Worm (Caenorhabditis elegans) whole organism, young adult: ENCODE data around the gene Y44A6C.1.
A peak's percentile ranks its signal among the peaks of the same experiment; 100 is the strongest.

Experiments
- B0035.1 ChIP-seq: sonication (generic microtip); optimal IDR thresholded peaks from 2 replicates; lab custom pipeline; 2016; ENCODE audit warnings: missing genetic modification characterization, mild to moderate bottlenecking, missing compliant biosample characterization, missing genotype, missing genetic modification reagents
- B0336.3 ChIP-seq: fragments of 200-800 bp; sonication (Bioruptor generic); IDR thresholded peaks from 2 replicates; pipeline ENCODE4 v1.3.6; 2022; ENCODE audit warnings: missing genetic modification characterization, missing compliant biosample characterization
- F52B5.7 ChIP-seq: sonication (generic microtip); optimal IDR thresholded peaks from 2 replicates; lab custom pipeline; 2016; ENCODE audit warnings: mild to moderate bottlenecking, missing genetic modification characterization, missing compliant biosample characterization
- F55B11.4 ChIP-seq: sonication (generic microtip); optimal IDR thresholded peaks from 2 replicates; lab custom pipeline; 2016; ENCODE audit warnings: missing compliant biosample characterization, missing genetic modification characterization, borderline replicate concordance; ENCODE audit not compliant: insufficient read depth
- K11D2.4 ChIP-seq: fragments of 200-800 bp; sonication (Bioruptor generic); IDR thresholded peaks from 2 replicates; pipeline ENCODE4 v1.3.6; 2022; ENCODE audit warnings: missing genetic modification reagents, missing genetic modification characterization, missing compliant biosample characterization
- K12H6.12 ChIP-seq: fragments of 200-800 bp; sonication (Bioruptor generic); optimal IDR thresholded peaks from 2 replicates; lab custom pipeline; 2018; ENCODE audit warnings: mild to moderate bottlenecking, missing genetic modification characterization, missing compliant biosample characterization
- Y53G8AR.9 ChIP-seq: fragments of 200-800 bp; sonication (Bioruptor generic); conservative IDR thresholded peaks from 2 replicates; pipeline ENCODE4 v1.3.6; 2022; ENCODE audit warnings: missing genetic modification reagents, missing genetic modification characterization, missing compliant biosample characterization
- ama-1 ChIP-seq, 3 experiments: fragments of 150-350 bp in 1 of 3; sonication (generic microtip) in 2 of 3; optimal IDR thresholded peaks; 2 replicates each; lab custom pipeline; 2014 to 2018; ENCODE audit warnings: missing biosample characterization in 2 of 3, missing genetic modification characterization in 2 of 3, missing genetic modification reagents in 2 of 3
- aptf-2 ChIP-seq: fragments of 200-800 bp; sonication (Bioruptor generic); conservative IDR thresholded peaks from 2 replicates; pipeline ENCODE4 v1.3.6; 2022; ENCODE audit warnings: missing genetic modification reagents, missing genetic modification characterization, missing compliant biosample characterization
- athp-1 ChIP-seq: sonication (generic microtip); optimal IDR thresholded peaks from 2 replicates; lab custom pipeline; 2017; ENCODE audit warnings: mild to moderate bottlenecking, missing genetic modification characterization, missing compliant biosample characterization
- attf-5 ChIP-seq: fragments of 200-800 bp; sonication (Bioruptor generic); optimal IDR thresholded peaks from 2 replicates; lab custom pipeline; 2018; ENCODE audit warnings: mild to moderate bottlenecking, missing genetic modification characterization, missing compliant biosample characterization
- attf-6 ChIP-seq: fragments of 200-800 bp; sonication (Bioruptor generic); IDR thresholded peaks from 2 replicates; pipeline ENCODE4 v1.3.6; 2022; ENCODE audit warnings: missing genetic modification reagents, missing genetic modification characterization, missing compliant biosample characterization
- cebp-1 ChIP-seq, 2 experiments: fragments of 200-800 bp in 1 of 2; sonication (Bioruptor generic) in 1 of 2; sonication (generic microtip) in 1 of 2; IDR thresholded peaks in 1 of 2; optimal IDR thresholded peaks in 1 of 2; 2 replicates each; pipeline versions ENCODE4 v1.3.6 to Lab custom; 2017 to 2022; ENCODE audit warnings: missing compliant biosample characterization in 2 of 2, missing genetic modification characterization in 2 of 2, mild to moderate bottlenecking in 1 of 2, missing genetic modification reagents in 1 of 2, moderate library complexity in 1 of 2
- cebp-2 ChIP-seq: fragments of 200-800 bp; sonication (Bioruptor generic); IDR thresholded peaks from 2 replicates; pipeline ENCODE4 v1.3.6; 2022; ENCODE audit warnings: missing genetic modification characterization, missing compliant biosample characterization
- ceh-100 ChIP-seq: fragments of 200-800 bp; sonication (Bioruptor generic); IDR thresholded peaks from 2 replicates; pipeline ENCODE4 v1.3.6; 2022; ENCODE audit warnings: missing genetic modification reagents, missing genetic modification characterization, missing compliant biosample characterization
- ceh-27 ChIP-seq: fragments of 200-800 bp; sonication (Bioruptor generic); optimal IDR thresholded peaks from 2 replicates; lab custom pipeline; 2018; ENCODE audit warnings: mild to moderate bottlenecking, missing genetic modification characterization, moderate library complexity, missing compliant biosample characterization
- ceh-91 ChIP-seq: fragments of 200-800 bp; sonication (Bioruptor generic); IDR thresholded peaks from 2 replicates; pipeline ENCODE4 v1.3.6; 2022; ENCODE audit warnings: missing genetic modification reagents, missing genetic modification characterization, missing compliant biosample characterization
- dpff-1 ChIP-seq: sonication (generic microtip); optimal IDR thresholded peaks from 2 replicates; lab custom pipeline; 2017; ENCODE audit warnings: mild to moderate bottlenecking, missing genetic modification characterization, missing compliant biosample characterization
- efl-1 ChIP-seq: fragments of 150-350 bp; optimal IDR thresholded peaks from 2 replicates; lab custom pipeline; 2014; ENCODE audit warnings: missing biosample characterization, missing genetic modification reagents, missing genetic modification characterization
- ekl-4 ChIP-seq: fragments of 200-800 bp; sonication (Bioruptor generic); IDR thresholded peaks from 2 replicates; pipeline ENCODE4 v1.3.6; 2022; ENCODE audit warnings: missing genetic modification reagents, missing genetic modification characterization, missing compliant biosample characterization
- fkh-3 ChIP-seq: sonication (generic microtip); optimal IDR thresholded peaks from 2 replicates; lab custom pipeline; 2016; ENCODE audit warnings: mild to moderate bottlenecking, missing genetic modification characterization, missing compliant biosample characterization
- gei-17 ChIP-seq: fragments of 200-800 bp; sonication (Bioruptor generic); optimal IDR thresholded peaks from 2 replicates; lab custom pipeline; 2018; ENCODE audit warnings: mild to moderate bottlenecking, missing genetic modification characterization, missing compliant biosample characterization
- hmg-20 ChIP-seq: fragments of 200-800 bp; sonication (Bioruptor generic); IDR thresholded peaks from 2 replicates; pipeline ENCODE4 v1.3.6; 2022; ENCODE audit warnings: missing genetic modification reagents, missing genetic modification characterization, missing compliant biosample characterization
- lag-1 ChIP-seq: fragments of 200-800 bp; sonication (Bioruptor generic); IDR thresholded peaks from 2 replicates; pipeline ENCODE4 v1.3.6; 2022; ENCODE audit warnings: missing genetic modification reagents, missing genetic modification characterization, missing compliant biosample characterization
- lin-35 ChIP-seq, 3 experiments: fragments of 150-350 bp in 2 of 3; sonication (generic microtip) in 1 of 3; optimal IDR thresholded peaks; 2 replicates each; lab custom pipeline; 2014 to 2018; ENCODE audit warnings: missing biosample characterization in 3 of 3, missing genetic modification characterization in 3 of 3, missing genetic modification reagents in 3 of 3
- lsl-1 ChIP-seq: fragments of 200-800 bp; sonication (Bioruptor generic); optimal IDR thresholded peaks from 2 replicates; lab custom pipeline; 2018; ENCODE audit warnings: mild to moderate bottlenecking, missing genetic modification characterization, moderate library complexity, missing compliant biosample characterization
- madf-8 ChIP-seq: fragments of 200-800 bp; sonication (Bioruptor generic); conservative IDR thresholded peaks from 2 replicates; pipeline ENCODE4 v1.3.6; 2022; ENCODE audit warnings: missing genetic modification reagents, missing genetic modification characterization, missing compliant biosample characterization
- mcd-1 ChIP-seq: fragments of 200-800 bp; sonication (Bioruptor generic); IDR thresholded peaks from 2 replicates; pipeline ENCODE4 v1.3.6; 2022; ENCODE audit warnings: missing genetic modification reagents, missing genetic modification characterization, missing compliant biosample characterization
- mxl-1 ChIP-seq: sonication (generic microtip); optimal IDR thresholded peaks from 2 replicates; lab custom pipeline; 2016; ENCODE audit warnings: missing genetic modification characterization, missing compliant biosample characterization
- nfya-1 ChIP-seq: sonication (generic microtip); optimal IDR thresholded peaks from 2 replicates; lab custom pipeline; 2017; ENCODE audit warnings: antibody characterized with exemption, missing compliant biosample characterization, missing genetic modification characterization, borderline replicate concordance; ENCODE audit not compliant: insufficient read depth
- nfya-2 ChIP-seq: fragments of 200-800 bp; sonication (Bioruptor generic); IDR thresholded peaks from 2 replicates; pipeline ENCODE4 v1.3.6; 2022; ENCODE audit warnings: missing genetic modification reagents, missing genetic modification characterization, missing compliant biosample characterization
- nfyb-1 ChIP-seq: fragments of 200-800 bp; sonication (Bioruptor generic); IDR thresholded peaks from 2 replicates; pipeline ENCODE4 v1.3.6; 2022; ENCODE audit warnings: missing genetic modification reagents, missing genetic modification characterization, missing compliant biosample characterization
- nhr-90 ChIP-seq: sonication (generic microtip); optimal IDR thresholded peaks from 2 replicates; lab custom pipeline; 2016; ENCODE audit warnings: missing genotype, mild to moderate bottlenecking, missing genetic modification characterization, missing compliant biosample characterization
- rec-8 ChIP-seq, 2 experiments: sonication (generic microtip); optimal IDR thresholded peaks; 2 replicates each; lab custom pipeline; 2016; ENCODE audit warnings: mild to moderate bottlenecking in 2 of 2, missing genetic modification characterization in 2 of 2, missing genetic modification reagents in 2 of 2, missing genotype in 2 of 2, missing biosample characterization in 1 of 2, missing compliant biosample characterization in 1 of 2, moderate library complexity in 1 of 2
- sdz-38 ChIP-seq: sonication (generic microtip); optimal IDR thresholded peaks from 2 replicates; lab custom pipeline; 2016; ENCODE audit warnings: missing genotype, missing genetic modification characterization, missing compliant biosample characterization
- snpc-1.3 ChIP-seq: sonication (generic microtip); optimal IDR thresholded peaks from 2 replicates; lab custom pipeline; 2017; ENCODE audit warnings: missing genetic modification characterization, mild to moderate bottlenecking, missing compliant biosample characterization, antibody characterized with exemption, moderate library complexity, missing genotype, missing genetic modification reagents; ENCODE audit not compliant: insufficient read depth
- sptf-2 ChIP-seq: fragments of 200-800 bp; sonication (Bioruptor generic); optimal IDR thresholded peaks from 2 replicates; lab custom pipeline; 2018; ENCODE audit warnings: mild to moderate bottlenecking, missing genetic modification characterization, missing compliant biosample characterization
- tlf-1 ChIP-seq: fragments of 200-800 bp; sonication (Bioruptor generic); optimal IDR thresholded peaks from 2 replicates; lab custom pipeline; 2018; ENCODE audit warnings: mild to moderate bottlenecking, missing genetic modification characterization, missing compliant biosample characterization
- unc-62 ChIP-seq: fragments of 150-350 bp; optimal IDR thresholded peaks from 2 replicates; lab custom pipeline; 2014; ENCODE audit warnings: missing biosample characterization, missing genetic modification reagents, missing genetic modification characterization
- zfh-2 ChIP-seq: fragments of 200-800 bp; sonication (Bioruptor generic); conservative IDR thresholded peaks from 2 replicates; pipeline ENCODE4 v1.3.6; 2022; ENCODE audit warnings: missing genetic modification reagents, missing genetic modification characterization, missing compliant biosample characterization
- ztf-22 ChIP-seq: fragments of 200-800 bp; sonication (Bioruptor generic); optimal IDR thresholded peaks from 2 replicates; lab custom pipeline; 2018; ENCODE audit warnings: mild to moderate bottlenecking, missing genetic modification characterization, moderate library complexity, missing compliant biosample characterization

Gene Y44A6C.1

ce11 chrV:20712994-20713326, 760 bp upstream of the Y44A6C.1 start (continued):
- TF ChIP-seq nfya-2 (GFP tag; lab: Robert Waterston, UW) (no peak), attf-6 (GFP tag; lab: Robert Waterston, UW) (no peak), snpc-1.3 (tag; lab: Kevin White, UChicago) (no peak), hmg-20 (GFP tag; lab: Robert Waterston, UW) (no peak), zfh-2 (GFP tag; lab: Robert Waterston, UW) (0 out of 2 replicates have a peak, but pooled peaks have one; percentile 8), K11D2.4 (GFP tag; lab: Robert Waterston, UW) (0 out of 2 replicates have a peak, but pooled peaks have one; percentile 21), cebp-2 (GFP tag; lab: Robert Waterston, UW) (no peak), mcd-1 (GFP tag; lab: Robert Waterston, UW) (no peak), madf-8 (GFP tag; lab: Robert Waterston, UW) (no peak), athp-1 (no peak), ceh-100 (GFP tag; lab: Robert Waterston, UW) (no peak), K12H6.12 (tag; lab: Kevin White, UChicago) (peak; percentile 26), gei-17 (GFP tag; lab: Kevin White, UChicago) (no peak)

- TF ChIP-seq ama-1 (optimal IDR thresholded peaks at IDR 0.05; lab: Kevin White, UChicago), result peak; percentile 17
- TF ChIP-seq ama-1 (GFP tag; optimal IDR thresholded peaks at IDR 0.05; lab: Kevin White, UChicago), result no peak
- TF ChIP-seq ceh-27 (GFP tag; lab: Kevin White, UChicago), result peak; percentile 2
- no peak for TF ChIP-seq nfya-1
Observed at ce11 chrV:20714503-20714902, 783 bp downstream of the Y44A6C.1 start.

- TF ChIP-seq attf-5 (GFP tag; lab: Kevin White, UChicago), result no peak
- peak; percentile 76 for TF ChIP-seq Y53G8AR.9
- no peak for TF ChIP-seq nfya-2 (GFP tag; lab: Robert Waterston, UW)
- TF ChIP-seq lag-1 (GFP tag; lab: Robert Waterston, UW), result no peak
- TF ChIP-seq, all 124 proteins: peak for 1
Observed at ce11 chrV:20716267-20716666, 2.5 kb downstream of the Y44A6C.1 start.

ce11 chrV:20716830-20717441, 3.2 kb downstream of the Y44A6C.1 start:
- TF ChIP-seq nfyb-1 (0 out of 2 replicates have a peak, but pooled peaks have one; percentile 66), mcd-1 (GFP tag; lab: Robert Waterston, UW) (0 out of 2 replicates have a peak, but pooled peaks have one; percentile 14), F55B11.4 (tag; lab: Kevin White, UChicago) (no peak), sptf-2 (GFP tag; lab: Kevin White, UChicago) (no peak), F52B5.7 (tag; lab: Kevin White, UChicago) (peak; percentile 20), unc-62 (GFP tag; lab: Kevin White, UChicago) (no peak), sdz-38 (tag; lab: Kevin White, UChicago) (no peak), B0336.3 (GFP tag; lab: Robert Waterston, UW) (0 out of 2 replicates have a peak, but pooled peaks have one; percentile 22), ekl-4 (GFP tag; lab: Robert Waterston, UW) (no peak), B0035.1 (tag; lab: Kevin White, UChicago) (no peak), ama-1 (optimal IDR thresholded peaks at IDR 0.05; lab: Kevin White, UChicago) (peak; percentile 50), ama-1 (GFP tag; optimal IDR thresholded peaks at IDR 0.05; lab: Kevin White, UChicago) (no peak), dpff-1 (no peak), tlf-1 (GFP tag; lab: Kevin White, UChicago) (peak; percentile 15), nhr-90 (tag; lab: Kevin White, UChicago) (no peak), efl-1 (GFP tag; lab: Kevin White, UChicago) (no peak), lsl-1 (GFP tag; lab: Kevin White, UChicago) (no peak), K12H6.12 (tag; lab: Kevin White, UChicago) (no peak), fkh-3 (tag; lab: Kevin White, UChicago) (no peak), rec-8 (tag; optimal IDR thresholded peaks at IDR 0.05; lab: Kevin White, UChicago) (no peak), ztf-22 (peak; percentile 7), aptf-2 (GFP tag; lab: Robert Waterston, UW) (no peak), ceh-91 (GFP tag; lab: Robert Waterston, UW) (no peak), lin-35 (GFP tag; optimal IDR thresholded peaks at IDR 0.05; lab: Kevin White, UChicago) (peak in 1 of 3 experiments; percentile 38), cebp-1 (GFP tag; IDR thresholded peaks at IDR 0.05; lab: Robert Waterston, UW) (peak; percentile 74), cebp-1 (tag; optimal IDR thresholded peaks at IDR 0.05; lab: Kevin White, UChicago) (peak; percentile 84), mxl-1 (tag; lab: Kevin White, UChicago) (no peak)
